Worm (Caenorhabditis elegans): ENCODE measurements around the gene C54D10.4.

The C54D10.4 gene

DNA sequence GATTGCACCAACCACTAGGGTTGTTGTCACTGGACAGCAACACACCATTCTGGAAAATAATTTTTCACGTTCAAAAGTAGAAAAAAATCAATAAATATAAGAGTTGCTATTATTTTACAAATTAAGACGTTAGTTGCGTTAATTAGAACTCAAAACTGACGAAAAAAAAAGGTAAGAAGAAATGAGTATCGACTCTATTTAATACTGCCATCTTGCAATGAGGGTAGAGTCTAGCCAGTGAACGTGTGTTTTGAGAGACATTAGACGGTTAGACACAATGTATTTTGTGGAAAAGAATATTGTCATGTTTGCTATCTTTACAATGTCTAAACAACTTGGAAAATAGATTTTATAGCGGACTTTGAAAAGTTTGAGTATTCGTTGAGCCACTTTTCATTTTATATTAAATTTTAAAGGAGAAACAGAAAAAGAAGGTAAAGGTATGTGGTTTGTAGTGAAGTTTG lies 7.1 kb downstream of the C54D10.4 start, which contains the start of gene cdr-6:
cdr-6 (minus strand) TSS at position 51 of the 464 bp plus-strand sequence.
- TF ChIP-seq ceh-36 (tag; optimal IDR thresholded peaks at IDR 0.05): no peak
- no peak for TF ChIP-seq aly-1 (tag; optimal IDR thresholded peaks at IDR 0.05)
- no peak for TF ChIP-seq tbx-11 (GFP tag; IDR thresholded peaks at IDR 0.05)
- TF ChIP-seq ceh-13 (GFP tag; optimal IDR thresholded peaks at IDR 0.05): no peak
- TF ChIP-seq hnd-1 (tag; optimal IDR thresholded peaks at IDR 0.05): no peak
- no peak for TF ChIP-seq sea-1 (GFP tag; conservative IDR thresholded peaks at IDR 0.05)
- no peak for TF ChIP-seq tra-4 (tag; optimal IDR thresholded peaks at IDR 0.05)
- no peak for TF ChIP-seq hmg-4 (GFP tag; optimal IDR thresholded peaks at IDR 0.05)
- TF ChIP-seq scrt-1 (GFP tag; IDR thresholded peaks at IDR 0.05): no peak
- no peak for TF ChIP-seq B0310.2 (tag; optimal IDR thresholded peaks at IDR 0.05)
- no peak for TF ChIP-seq flt-1 (GFP tag; IDR thresholded peaks at IDR 0.05)
- no peak for TF ChIP-seq ama-1 (optimal IDR thresholded peaks at IDR 0.05)
- TF ChIP-seq F13C5.2 (tag; optimal IDR thresholded peaks at IDR 0.05): no peak
- no peak for TF ChIP-seq ets-7 (tag; optimal IDR thresholded peaks at IDR 0.05)
- TF ChIP-seq pes-1 (GFP tag; IDR thresholded peaks at IDR 0.05): no peak
- TF ChIP-seq tbx-37 (GFP tag; conservative IDR thresholded peaks at IDR 0.05): no peak
- no peak for TF ChIP-seq hmbx-1 (tag; optimal IDR thresholded peaks at IDR 0.05)

ce11 chrV:12412321-12412720 lies 8.4 kb downstream of the C54D10.4 start:
- TF ChIP-seq hnd-1 (tag; optimal IDR thresholded peaks at IDR 0.05): no peak
- TF ChIP-seq ceh-36 (tag; optimal IDR thresholded peaks at IDR 0.05): no peak
- no peak for TF ChIP-seq hmg-4 (GFP tag; optimal IDR thresholded peaks at IDR 0.05)
- no peak for TF ChIP-seq hmbx-1 (tag; optimal IDR thresholded peaks at IDR 0.05)
- TF ChIP-seq aly-1 (tag; optimal IDR thresholded peaks at IDR 0.05): no peak

DNA sequence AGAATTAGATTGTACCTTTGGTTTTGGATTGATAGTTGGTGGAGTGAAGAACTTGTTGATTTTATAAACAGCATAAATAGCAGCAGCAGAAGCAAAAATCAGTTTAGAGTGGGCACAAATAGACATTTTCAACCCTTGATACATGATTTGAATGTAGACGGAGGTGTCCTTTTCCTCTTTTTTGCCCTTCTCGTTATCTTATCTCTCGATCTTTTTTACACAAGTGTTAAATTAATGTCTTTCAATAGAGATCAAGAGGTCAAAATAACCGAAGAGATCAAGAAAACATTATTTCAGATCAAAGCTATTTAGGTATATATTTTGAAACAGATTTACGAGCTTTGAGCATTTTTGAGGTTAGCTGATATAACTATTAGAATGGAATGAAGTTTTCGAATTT lies 8.8 kb downstream of the C54D10.4 start, which contains the start of gene cdr-7:
cdr-7 (minus strand) TSS at position 205 of the 400 bp plus-strand sequence.
- TF ChIP-seq ama-1 (optimal IDR thresholded peaks at IDR 0.05): no peak
- TF ChIP-seq aly-1 (tag; optimal IDR thresholded peaks at IDR 0.05): no peak
- TF ChIP-seq hnd-1 (tag; optimal IDR thresholded peaks at IDR 0.05): no peak
- no peak for TF ChIP-seq ets-7 (tag; optimal IDR thresholded peaks at IDR 0.05)
- no peak for TF ChIP-seq tbx-37 (GFP tag; conservative IDR thresholded peaks at IDR 0.05)
- TF ChIP-seq pes-1 (GFP tag; IDR thresholded peaks at IDR 0.05): no peak
- TF ChIP-seq scrt-1 (GFP tag; IDR thresholded peaks at IDR 0.05): no peak
- no peak for TF ChIP-seq flt-1 (GFP tag; IDR thresholded peaks at IDR 0.05)

- TF ChIP-seq aly-1 (tag; optimal IDR thresholded peaks at IDR 0.05) (no peak), sea-1 (GFP tag; conservative IDR thresholded peaks at IDR 0.05) (no peak), flt-1 (GFP tag; IDR thresholded peaks at IDR 0.05) (no peak)
These were observed 10.2 kb downstream of the C54D10.4 start, which contains the start of gene hrg-2 for ce11 chrV:12410416-12411001. hrg-2 (minus strand) TSS chrV:12410513.

ce11 chrV:12408996-12409395 lies 11.7 kb downstream of the C54D10.4 start:
- TF ChIP-seq B0310.2 (tag; optimal IDR thresholded peaks at IDR 0.05): no peak
- TF ChIP-seq ama-1 (optimal IDR thresholded peaks at IDR 0.05): no peak

DNA sequence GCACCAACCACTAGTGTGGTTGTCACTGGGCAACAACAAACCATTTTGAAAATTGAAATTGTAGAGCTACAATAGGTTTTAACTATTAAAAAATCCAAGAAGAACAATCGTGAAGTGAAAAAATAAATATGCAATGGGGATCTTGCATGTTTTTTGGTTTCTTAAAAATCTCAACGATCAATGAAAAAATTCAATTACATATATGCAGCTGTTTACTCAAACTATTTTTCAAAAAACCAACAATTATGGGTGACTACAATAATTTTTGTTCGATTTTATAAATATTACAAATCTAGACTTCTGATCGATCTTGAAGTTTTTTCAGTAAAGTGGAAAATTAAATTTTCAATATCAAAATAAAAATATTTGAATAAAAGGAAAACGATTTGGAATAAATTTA lies 12.2 kb downstream of the C54D10.4 start, which contains the start of gene cdr-4:
cdr-4 (minus strand) TSS at position 101 of the 400 bp plus-strand sequence.
- TF ChIP-seq ama-1 (optimal IDR thresholded peaks at IDR 0.05): no peak
- no peak for TF ChIP-seq ceh-36 (tag; optimal IDR thresholded peaks at IDR 0.05)
- TF ChIP-seq ets-7 (tag; optimal IDR thresholded peaks at IDR 0.05): no peak
- TF ChIP-seq flt-1 (GFP tag; IDR thresholded peaks at IDR 0.05): no peak
- no peak for TF ChIP-seq ceh-13 (GFP tag; optimal IDR thresholded peaks at IDR 0.05)
- TF ChIP-seq scrt-1 (GFP tag; IDR thresholded peaks at IDR 0.05): no peak
- TF ChIP-seq tbx-37 (GFP tag; conservative IDR thresholded peaks at IDR 0.05): no peak
- TF ChIP-seq hmg-4 (GFP tag; optimal IDR thresholded peaks at IDR 0.05): no peak
- no peak for TF ChIP-seq tbx-11 (GFP tag; IDR thresholded peaks at IDR 0.05)
- TF ChIP-seq F13C5.2 (tag; optimal IDR thresholded peaks at IDR 0.05): no peak
- TF ChIP-seq sea-1 (GFP tag; conservative IDR thresholded peaks at IDR 0.05): no peak
- TF ChIP-seq aly-1 (tag; optimal IDR thresholded peaks at IDR 0.05): no peak
- no peak for TF ChIP-seq tra-4 (tag; optimal IDR thresholded peaks at IDR 0.05)
- TF ChIP-seq hmbx-1 (tag; optimal IDR thresholded peaks at IDR 0.05): no peak
- TF ChIP-seq B0310.2 (tag; optimal IDR thresholded peaks at IDR 0.05): no peak

- TF ChIP-seq flt-1 (GFP tag; IDR thresholded peaks at IDR 0.05) (no peak), ceh-36 (tag; optimal IDR thresholded peaks at IDR 0.05) (no peak), F13C5.2 (tag; optimal IDR thresholded peaks at IDR 0.05) (no peak), pes-1 (GFP tag; IDR thresholded peaks at IDR 0.05) (no peak), tbx-11 (GFP tag; IDR thresholded peaks at IDR 0.05) (no peak), tra-4 (tag; optimal IDR thresholded peaks at IDR 0.05) (no peak)
These were observed 14.2 kb downstream of the C54D10.4 start for ce11 chrV:12406514-12406913.

DNA sequence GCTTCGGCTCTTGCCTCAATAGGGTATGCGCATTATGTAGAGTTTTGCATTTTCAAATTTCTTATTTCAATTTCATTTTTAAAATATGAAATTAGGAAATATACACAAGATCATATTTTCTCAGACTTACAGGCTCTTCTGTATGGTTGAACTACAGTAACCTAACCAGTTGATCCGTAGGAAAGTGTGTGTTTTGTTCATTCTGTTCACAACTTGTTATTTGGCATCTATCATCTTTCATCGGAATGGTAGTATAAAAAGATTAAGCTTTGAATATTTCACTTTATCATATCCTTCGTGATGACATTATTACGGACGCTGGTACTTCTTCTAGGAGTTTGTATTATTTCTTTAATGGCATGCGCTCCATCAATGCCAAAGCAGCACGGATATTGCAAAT lies 14.8 kb downstream of the C54D10.4 start, which contains the start of gene K01D12.10:
K01D12.10 (plus strand) TSS at position 301 of the 400 bp plus-strand sequence.
- TF ChIP-seq ama-1 (optimal IDR thresholded peaks at IDR 0.05) (no peak), hnd-1 (tag; optimal IDR thresholded peaks at IDR 0.05) (no peak), ets-7 (tag; optimal IDR thresholded peaks at IDR 0.05) (no peak), B0310.2 (tag; optimal IDR thresholded peaks at IDR 0.05) (no peak), aly-1 (tag; optimal IDR thresholded peaks at IDR 0.05) (no peak), hmbx-1 (tag; optimal IDR thresholded peaks at IDR 0.05) (no peak), tbx-11 (GFP tag; IDR thresholded peaks at IDR 0.05) (no peak)

Data from whole organism, early embryonic.